Worm (Caenorhabditis elegans) whole organism, young adult: Measurements from ENCODE around the gene unc-49.
A peak's percentile ranks its signal among the peaks of the same experiment; 100 is the strongest.

ENCODE experiments used
- B0336.3 ChIP-seq: fragments of 200-800 bp; sonication (Bioruptor generic); IDR thresholded peaks from 2 replicates; pipeline ENCODE4 v1.3.6; 2022; ENCODE audit warnings: missing genetic modification characterization, missing compliant biosample characterization
- F22D6.2 ChIP-seq: sonication (generic microtip); optimal IDR thresholded peaks from 2 replicates; lab custom pipeline; 2016; ENCODE audit warnings: mild to moderate bottlenecking, missing genetic modification characterization, missing compliant biosample characterization
- F33H1.4 ChIP-seq: fragments of 200-800 bp; sonication (Bioruptor generic); IDR thresholded peaks from 2 replicates; pipeline ENCODE4 v1.3.6; 2022; ENCODE audit warnings: missing genetic modification reagents, missing genetic modification characterization, missing compliant biosample characterization
- attf-6 ChIP-seq: fragments of 200-800 bp; sonication (Bioruptor generic); IDR thresholded peaks from 2 replicates; pipeline ENCODE4 v1.3.6; 2022; ENCODE audit warnings: missing genetic modification reagents, missing genetic modification characterization, missing compliant biosample characterization
- ets-4 ChIP-seq: fragments of 200-800 bp; sonication (Bioruptor generic); optimal IDR thresholded peaks from 2 replicates; lab custom pipeline; 2018; ENCODE audit warnings: mild to moderate bottlenecking, missing genetic modification characterization, missing compliant biosample characterization
- let-607 ChIP-seq, 2 experiments: fragments of 200-800 bp in 1 of 2; sonication (Bioruptor generic) in 1 of 2; sonication (generic microtip) in 1 of 2; optimal IDR thresholded peaks; 2 replicates each; lab custom pipeline; 2016 to 2018; ENCODE audit warnings: mild to moderate bottlenecking in 2 of 2, missing compliant biosample characterization in 2 of 2, missing genetic modification characterization in 2 of 2, moderate library complexity in 2 of 2, missing genotype in 1 of 2
- lin-35 ChIP-seq, 3 experiments: fragments of 150-350 bp in 2 of 3; sonication (generic microtip) in 1 of 3; optimal IDR thresholded peaks; 2 replicates each; lab custom pipeline; 2014 to 2018; ENCODE audit warnings: missing biosample characterization in 3 of 3, missing genetic modification characterization in 3 of 3, missing genetic modification reagents in 3 of 3
- nhr-120 ChIP-seq: fragments of 200-800 bp; sonication (Bioruptor generic); IDR thresholded peaks from 2 replicates; pipeline ENCODE4 v1.3.6; 2022; ENCODE audit warnings: missing genetic modification characterization, missing compliant biosample characterization
- nhr-27 ChIP-seq: fragments of 200-800 bp; sonication (Bioruptor generic); optimal IDR thresholded peaks from 2 replicates; lab custom pipeline; 2018; ENCODE audit warnings: mild to moderate bottlenecking, missing genetic modification characterization, moderate library complexity, missing compliant biosample characterization
- pha-4 ChIP-seq: fragments of 150-350 bp; sonication (generic microtip); optimal IDR thresholded peaks from 2 replicates; lab custom pipeline; 2014; ENCODE audit warnings: missing biosample characterization, missing genetic modification reagents, missing genetic modification characterization
- snpc-4 ChIP-seq, 5 experiments: fragments of 150-350 bp in 1 of 5; sonication (generic microtip) in 4 of 5; optimal IDR thresholded peaks; 2 replicates each; lab custom pipeline; 2014 to 2018; ENCODE audit warnings: missing genetic modification characterization in 5 of 5, missing biosample characterization in 3 of 5, antibody characterized with exemption in 2 of 5, mild to moderate bottlenecking in 2 of 5, missing compliant biosample characterization in 2 of 5, missing genotype in 2 of 5, moderate library complexity in 2 of 5, missing genetic modification reagents in 1 of 5
- unc-62 ChIP-seq: fragments of 150-350 bp; optimal IDR thresholded peaks from 2 replicates; lab custom pipeline; 2014; ENCODE audit warnings: missing biosample characterization, missing genetic modification reagents, missing genetic modification characterization
- ztf-3 ChIP-seq: fragments of 200-800 bp; sonication (Bioruptor generic); optimal IDR thresholded peaks from 2 replicates; lab custom pipeline; 2018; ENCODE audit warnings: mild to moderate bottlenecking, missing genetic modification characterization, missing compliant biosample characterization

DNA sequence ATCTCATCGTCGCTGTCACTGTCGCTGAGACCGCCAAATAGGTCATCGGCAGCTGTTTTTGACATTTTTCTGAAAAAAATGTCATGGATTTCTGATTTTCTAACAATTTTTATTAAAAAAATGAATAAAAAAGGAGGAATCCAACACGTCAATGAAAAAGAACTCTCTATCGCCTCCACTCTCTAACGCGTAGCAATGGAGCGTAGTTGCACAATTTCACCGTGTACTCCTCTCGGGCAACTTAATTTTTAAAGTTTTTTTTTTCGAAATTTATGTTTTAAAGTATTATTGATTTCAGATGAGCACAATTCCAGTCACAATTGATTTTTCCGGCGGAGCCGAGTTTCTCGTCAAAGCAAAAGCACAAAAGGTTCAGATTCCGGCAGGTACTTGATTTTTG is 15.4 kb upstream of the unc-49 start, which contains the start of the genes taf-11.3 and urm-1:
- TF ChIP-seq lin-35 (GFP tag; optimal IDR thresholded peaks at IDR 0.05; lab: Kevin White, UChicago): peak in 1 of 3 experiments; percentile 51
- TF ChIP-seq pha-4 (tag; lab: Kevin White, UChicago): peak; percentile 15
- no peak for TF ChIP-seq B0336.3 (GFP tag; lab: Robert Waterston, UW)
- no peak for TF ChIP-seq F22D6.2
- TF ChIP-seq nhr-27 (tag; lab: Kevin White, UChicago): no peak
- no peak for TF ChIP-seq snpc-4 (GFP tag; optimal IDR thresholded peaks at IDR 0.05; lab: Kevin White, UChicago)
- TF ChIP-seq snpc-4 (tag; optimal IDR thresholded peaks at IDR 0.05; lab: Kevin White, UChicago): peak in 2 of 4 experiments; percentile 11 to 69
- TF ChIP-seq nhr-120 (GFP tag; lab: Robert Waterston, UW): no peak
- TF ChIP-seq ets-4 (GFP tag; lab: Kevin White, UChicago): no peak
- TF ChIP-seq ztf-3 (GFP tag; lab: Kevin White, UChicago): no peak
- no peak for TF ChIP-seq unc-62 (GFP tag; lab: Kevin White, UChicago)
- TF ChIP-seq let-607 (tag; optimal IDR thresholded peaks at IDR 0.05; lab: Kevin White, UChicago): peak in 1 of 2 experiments; percentile 62
- TF ChIP-seq attf-6 (GFP tag; lab: Robert Waterston, UW): no peak
- peak; percentile 55; the same call in 1 of the 2 replicates for TF ChIP-seq F33H1.4 (GFP tag; lab: Robert Waterston, UW)
